Fruit fly (Drosophila melanogaster): Measurements from ENCODE around the gene CG7290.

Gene CG7290

dm6 chr3L:20205946-20206345 is at the start of gene CG7290:
TSS of gene CG7290 (minus strand) at chr3L:20206046.
- TF ChIP-seq lab (GFP tag; optimal IDR thresholded peaks at IDR 0.05) (peak; percentile 11), CG42726 (GFP tag; IDR thresholded peaks at IDR 0.05; ENCODE audit: partially characterized antibody) (no peak), CG2129 (GFP tag; IDR thresholded peaks at IDR 0.05; ENCODE audit: partially characterized antibody) (no peak), D19B (GFP tag; optimal IDR thresholded peaks at IDR 0.05) (no peak), CG6765 (GFP tag; optimal IDR thresholded peaks at IDR 0.05) (no peak), run (tag; optimal IDR thresholded peaks at IDR 0.05) (no peak), grn (GFP tag; optimal IDR thresholded peaks at IDR 0.05) (no peak), CG7556 (GFP tag; optimal IDR thresholded peaks at IDR 0.05) (no peak), CG3838 (GFP tag; optimal IDR thresholded peaks at IDR 0.05) (no peak)

dm6 chr3L:20247513-20248173 is 41.8 kb upstream of the CG7290 start, which contains the start of gene rdgC:
TSS of gene rdgC (plus strand) at chr3L:20248080.
- TF ChIP-seq ab (GFP tag; optimal IDR thresholded peaks at IDR 0.05) (peak; percentile 33), TFAM (GFP tag; optimal IDR thresholded peaks at IDR 0.05) (peak; percentile 77), Optix (GFP tag; IDR thresholded peaks at IDR 0.05) (peak; percentile 88), CG32772 (GFP tag; IDR thresholded peaks at IDR 0.05) (peak; percentile 95), CrebB (tag; optimal IDR thresholded peaks at IDR 0.05) (peak; percentile 95), C15 (GFP tag; IDR thresholded peaks at IDR 0.05) (peak; percentile 95), B-H2 (GFP tag; optimal IDR thresholded peaks at IDR 0.05) (peak; percentile 66), CG3847 (GFP tag; IDR thresholded peaks at IDR 0.05) (peak; percentile 94), Trl (optimal IDR thresholded peaks at IDR 0.05) (peak; percentile 38 to 65), Trl (GFP tag; optimal IDR thresholded peaks at IDR 0.05) (peak; percentile 95), sima (GFP tag; optimal IDR thresholded peaks at IDR 0.05) (peak; percentile 72), CG17385 (GFP tag; optimal IDR thresholded peaks at IDR 0.05) (peak; percentile 92), CG1024 (GFP tag; IDR thresholded peaks at IDR 0.05) (peak; percentile 94), bowl (GFP tag; IDR thresholded peaks at IDR 0.05) (peak; percentile 91), Dip2 (GFP tag; IDR thresholded peaks at IDR 0.05) (0 out of 2 replicates have a peak, but pooled peaks have one; percentile 31), Nf-YA (GFP tag; IDR thresholded peaks at IDR 0.05) (peak; percentile 95), pb (GFP tag; optimal IDR thresholded peaks at IDR 0.05) (peak; percentile 94), rib (GFP tag; IDR thresholded peaks at IDR 0.05) (peak; percentile 90), CG2712 (tag; optimal IDR thresholded peaks at IDR 0.05) (peak; percentile 95), psq (GFP tag; optimal IDR thresholded peaks at IDR 0.05) (peak; percentile 78), CG8924 (tag; optimal IDR thresholded peaks at IDR 0.05) (peak; percentile 96), CG11723 (GFP tag; optimal IDR thresholded peaks at IDR 0.05) (peak; percentile 81), CG17829 (tag; optimal IDR thresholded peaks at IDR 0.05) (peak; percentile 95), Elba2 (GFP tag; optimal IDR thresholded peaks at IDR 0.05) (peak; percentile 15), oc (tag; optimal IDR thresholded peaks at IDR 0.05) (peak; percentile 95), CG7987 (GFP tag; optimal IDR thresholded peaks at IDR 0.05) (peak; percentile 92), MBD-R2 (GFP tag; IDR thresholded peaks at IDR 0.05) (peak; percentile 89), pzg (GFP tag; optimal IDR thresholded peaks at IDR 0.05) (peak; percentile 17), gce (GFP tag; IDR thresholded peaks at IDR 0.05) (peak; percentile 96), CG4424 (GFP tag; optimal IDR thresholded peaks at IDR 0.05) (peak; percentile 94), Dll (GFP tag; IDR thresholded peaks at IDR 0.05; ENCODE audit: partially characterized antibody) (no peak), sim (GFP tag; IDR thresholded peaks at IDR 0.05) (peak; percentile 89), cad (GFP tag; optimal IDR thresholded peaks at IDR 0.05) (no peak), maf-S (GFP tag; optimal IDR thresholded peaks at IDR 0.05) (peak; percentile 94), hth (optimal IDR thresholded peaks at IDR 0.05) (no peak), Mes4 (GFP tag; optimal IDR thresholded peaks at IDR 0.05) (peak; percentile 93), emc (GFP tag; optimal IDR thresholded peaks at IDR 0.05) (peak; percentile 93), CG12769 (tag; optimal IDR thresholded peaks at IDR 0.05) (peak; percentile 99), CG15073 (GFP tag; optimal IDR thresholded peaks at IDR 0.05) (peak; percentile 52), CG3407 (GFP tag; optimal IDR thresholded peaks at IDR 0.05) (peak; percentile 85), Myb (GFP tag; optimal IDR thresholded peaks at IDR 0.05) (peak; percentile 85)

All from whole organism, embryonic.